Worm (Caenorhabditis elegans): ENCODE data around the gene nlp-81.

DNA sequence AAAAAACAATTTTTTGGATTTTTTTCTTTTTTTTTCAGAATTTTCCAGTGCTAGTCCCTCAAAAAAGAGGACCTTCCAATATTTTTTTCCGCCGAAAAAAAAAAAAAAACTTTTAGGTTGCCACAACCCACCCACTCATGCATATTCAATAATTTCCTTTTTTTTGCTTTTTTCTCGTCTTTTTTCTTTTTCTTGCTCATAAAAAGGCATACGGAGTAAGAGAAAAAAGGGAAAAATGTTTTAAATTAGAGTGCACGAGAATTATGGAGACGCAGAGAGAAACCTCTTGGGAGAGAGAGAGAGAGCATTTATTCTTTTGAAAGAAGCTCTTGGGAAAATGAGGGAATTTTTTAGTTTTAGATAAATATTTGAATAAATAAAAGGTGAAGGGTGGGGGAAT, 47.9 kb downstream of the nlp-81 start:
- TF ChIP-seq ztf-11 (tag; optimal IDR thresholded peaks at IDR 0.05) (no peak), nhr-237 (tag; optimal IDR thresholded peaks at IDR 0.05) (no peak), unc-39 (tag; optimal IDR thresholded peaks at IDR 0.05) (no peak), elt-3 (tag; optimal IDR thresholded peaks at IDR 0.05) (no peak), lsy-2 (tag; optimal IDR thresholded peaks at IDR 0.05) (no peak)

All from whole organism, L2 larva.